Fruit fly (Drosophila melanogaster): ENCODE measurements around the gene CG6834.

dm6 chr3R:11671784-11672183 lies 16.1 kb downstream of the CG6834 start:
- no peak for TF ChIP-seq psq (optimal IDR thresholded peaks at IDR 0.05)
- TF ChIP-seq pan (optimal IDR thresholded peaks at IDR 0.05): no peak
- no peak for TF ChIP-seq CG8478 (optimal IDR thresholded peaks at IDR 0.05)
- no peak for TF ChIP-seq Dll (optimal IDR thresholded peaks at IDR 0.05)
- TF ChIP-seq EcR (GFP tag; optimal IDR thresholded peaks at IDR 0.05): no peak
